Worm (Caenorhabditis elegans): ENCODE results near the gene fbxa-169.

DNA sequence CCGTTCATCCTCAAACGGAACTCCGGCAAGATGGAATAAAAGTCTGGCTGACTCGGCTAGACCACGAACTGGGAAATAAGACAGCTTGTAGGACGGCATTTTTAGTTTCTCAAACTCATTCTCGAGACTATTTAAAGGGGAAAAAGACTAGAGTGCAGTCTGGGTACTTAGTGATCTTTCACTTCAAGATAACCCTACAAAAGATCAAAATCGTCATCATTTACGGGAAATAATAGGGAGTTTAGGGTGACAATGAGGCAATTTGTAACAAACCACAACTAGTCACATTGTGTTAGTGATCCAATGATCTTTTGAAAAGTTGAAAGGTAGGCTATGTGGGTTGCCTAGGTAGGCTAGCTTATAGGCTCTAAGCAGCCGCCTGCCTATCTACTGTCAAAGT is 32.3 kb upstream of the fbxa-169 start, which contains the start of gene gst-14:
- TF ChIP-seq sea-1 (GFP tag; conservative IDR thresholded peaks at IDR 0.05) = no peak
- TF ChIP-seq aly-1 (tag; optimal IDR thresholded peaks at IDR 0.05) = no peak
- TF ChIP-seq ama-1 (optimal IDR thresholded peaks at IDR 0.05) = no peak
- TF ChIP-seq tra-4 (tag; optimal IDR thresholded peaks at IDR 0.05) = no peak
- no peak for TF ChIP-seq flt-1 (GFP tag; IDR thresholded peaks at IDR 0.05)
- TF ChIP-seq ceh-13 (GFP tag; optimal IDR thresholded peaks at IDR 0.05) = no peak
